Fruit fly (Drosophila melanogaster): ENCODE results near the gene CG13484.

The CG13484 gene

dm6 chr3L:14003297-14004040 is 49.4 kb downstream of the CG13484 start (continued):
- TF ChIP-seq Ets21C (GFP tag; optimal IDR thresholded peaks at IDR 0.05) (no peak), spab (GFP tag; optimal IDR thresholded peaks at IDR 0.05) (peak; percentile 8), CG9139 (GFP tag; optimal IDR thresholded peaks at IDR 0.05) (no peak), dsx (GFP tag; optimal IDR thresholded peaks at IDR 0.05; ENCODE audit: poor library complexity, severe bottlenecking) (no peak), Lpt (GFP tag; optimal IDR thresholded peaks at IDR 0.05) (no peak), fd85E (GFP tag; optimal IDR thresholded peaks at IDR 0.05) (no peak), OdsH (GFP tag; optimal IDR thresholded peaks at IDR 0.05) (no peak), CG6808 (GFP tag; optimal IDR thresholded peaks at IDR 0.05) (peak; percentile 36), CG3032 (tag; optimal IDR thresholded peaks at IDR 0.05) (peak; percentile 22), CG7368 (GFP tag; optimal IDR thresholded peaks at IDR 0.05) (no peak), CG6792 (GFP tag; optimal IDR thresholded peaks at IDR 0.05) (no peak), Eip75B (GFP tag; optimal IDR thresholded peaks at IDR 0.05) (peak; percentile 41), esn (GFP tag; optimal IDR thresholded peaks at IDR 0.05) (peak; percentile 52), CG6854 (GFP tag; optimal IDR thresholded peaks at IDR 0.05) (no peak), topi (GFP tag; optimal IDR thresholded peaks at IDR 0.05) (peak; percentile 16), CG3919 (GFP tag; optimal IDR thresholded peaks at IDR 0.05) (no peak), CG31627 (GFP tag; optimal IDR thresholded peaks at IDR 0.05) (no peak), Hr4 (GFP tag; optimal IDR thresholded peaks at IDR 0.05) (no peak), CG32006 (GFP tag; optimal IDR thresholded peaks at IDR 0.05) (peak; percentile 14), CG8319 (GFP tag; optimal IDR thresholded peaks at IDR 0.05) (no peak), CG34406 (GFP tag; optimal IDR thresholded peaks at IDR 0.05) (no peak), CG11294 (GFP tag; IDR thresholded peaks at IDR 0.05) (no peak), Eip78C (GFP tag) (peak; percentile 55), Hr38 (GFP tag; optimal IDR thresholded peaks at IDR 0.05) (no peak), lz (GFP tag; optimal IDR thresholded peaks at IDR 0.05) (peak; percentile 23), svp (GFP tag) (no peak), Met (GFP tag; optimal IDR thresholded peaks at IDR 0.05) (no peak), CG11902 (GFP tag; optimal IDR thresholded peaks at IDR 0.05) (no peak), vri (GFP tag; optimal IDR thresholded peaks at IDR 0.05) (no peak), fkh (GFP tag; optimal IDR thresholded peaks at IDR 0.05) (peak; percentile 30), Sox15 (GFP tag; optimal IDR thresholded peaks at IDR 0.05) (no peak), CG1621 (tag; optimal IDR thresholded peaks at IDR 0.05) (peak; percentile 34), salr (GFP tag; optimal IDR thresholded peaks at IDR 0.05) (no peak), Sox102F (GFP tag; optimal IDR thresholded peaks at IDR 0.05) (no peak), achi (GFP tag; optimal IDR thresholded peaks at IDR 0.05) (no peak), acj6 (GFP tag; optimal IDR thresholded peaks at IDR 0.05) (no peak), eg (GFP tag; IDR thresholded peaks at IDR 0.05) (peak; percentile 63; the same call in 2 of the 3 replicates), Gug (GFP tag; IDR thresholded peaks at IDR 0.05) (no peak)

dm6 chr3L:14002524-14003135 is 50.2 kb downstream of the CG13484 start:
- TF ChIP-seq CG3919 (GFP tag; optimal IDR thresholded peaks at IDR 0.05) (peak; percentile 5), Sox14 (GFP tag; optimal IDR thresholded peaks at IDR 0.05) (peak; percentile 28), Lpt (GFP tag; optimal IDR thresholded peaks at IDR 0.05) (peak; percentile 12), CG34406 (GFP tag; optimal IDR thresholded peaks at IDR 0.05) (no peak), Hr4 (GFP tag; optimal IDR thresholded peaks at IDR 0.05) (no peak), CG15336 (GFP tag; IDR thresholded peaks at IDR 0.05) (peak; percentile 33; the same call in 1 of the 2 replicates), dsx (GFP tag; optimal IDR thresholded peaks at IDR 0.05; ENCODE audit: poor library complexity, severe bottlenecking) (peak; percentile 31), CG8119 (GFP tag; IDR thresholded peaks at IDR 0.05) (no peak), CG6163 (GFP tag; IDR thresholded peaks at IDR 0.05) (peak; percentile 98), vri (GFP tag; optimal IDR thresholded peaks at IDR 0.05) (peak; percentile 41), Hr39 (GFP tag; optimal IDR thresholded peaks at IDR 0.05) (no peak), CG1621 (tag; optimal IDR thresholded peaks at IDR 0.05) (peak; percentile 34), ss (GFP tag; optimal IDR thresholded peaks at IDR 0.05) (peak; percentile 4 to 22), Eip78C (GFP tag) (peak; percentile 26), CG8319 (GFP tag; optimal IDR thresholded peaks at IDR 0.05) (no peak)
